Worm (Caenorhabditis elegans) whole organism, late embryonic: ENCODE measurements around the gene pcn-1.

Source experiments
- C08G9.2 ChIP-seq: sonication (generic microtip); optimal IDR thresholded peaks from 2 replicates; lab custom pipeline; 2016; ENCODE audit warnings: mild to moderate bottlenecking, missing genetic modification characterization, moderate library complexity, missing compliant biosample characterization
- C38D4.7 ChIP-seq: fragments of 200-800 bp; sonication (Bioruptor generic); optimal IDR thresholded peaks from 2 replicates; lab custom pipeline; 2018; ENCODE audit warnings: mild to moderate bottlenecking, missing genetic modification characterization, moderate library complexity, missing compliant biosample characterization
- K02D7.2 ChIP-seq: sonication (generic microtip); optimal IDR thresholded peaks from 2 replicates; lab custom pipeline; 2017; ENCODE audit warnings: mild to moderate bottlenecking, missing genetic modification characterization, missing compliant biosample characterization
- K09A11.1 ChIP-seq: sonication (generic microtip); optimal IDR thresholded peaks from 2 replicates; lab custom pipeline; 2017; ENCODE audit warnings: antibody characterized with exemption, mild to moderate bottlenecking, missing genetic modification characterization, missing compliant biosample characterization; ENCODE audit not compliant: insufficient read depth
- T23F11.4 ChIP-seq: fragments of 200-800 bp; sonication (Bioruptor generic); optimal IDR thresholded peaks from 2 replicates; lab custom pipeline; 2018; ENCODE audit warnings: mild to moderate bottlenecking, missing genetic modification characterization, missing compliant biosample characterization
- ahr-1 ChIP-seq: sonication (generic microtip); optimal IDR thresholded peaks from 2 replicates; lab custom pipeline; 2016; ENCODE audit warnings: missing genetic modification characterization, missing compliant biosample characterization
- ama-1 ChIP-seq: fragments of 150-350 bp; optimal IDR thresholded peaks from 2 replicates; lab custom pipeline; 2014
- ceh-14 ChIP-seq: sonication (generic microtip); optimal IDR thresholded peaks from 2 replicates; lab custom pipeline; 2016; ENCODE audit warnings: missing genotype, missing genetic modification characterization, missing compliant biosample characterization
- ceh-18 ChIP-seq: sonication (generic microtip); optimal IDR thresholded peaks from 2 replicates; lab custom pipeline; 2016; ENCODE audit warnings: missing genetic modification characterization, missing compliant biosample characterization
- ceh-19 ChIP-seq: fragments of 200-800 bp; sonication (Bioruptor generic); optimal IDR thresholded peaks from 2 replicates; lab custom pipeline; 2018; ENCODE audit warnings: mild to moderate bottlenecking, missing genetic modification characterization, missing compliant biosample characterization
- ceh-22 ChIP-seq: sonication (generic microtip); optimal IDR thresholded peaks from 2 replicates; lab custom pipeline; 2017; ENCODE audit warnings: missing biosample characterization, missing genetic modification characterization
- ceh-31 ChIP-seq: sonication (generic microtip); optimal IDR thresholded peaks from 2 replicates; lab custom pipeline; 2016; ENCODE audit warnings: missing genetic modification characterization, missing compliant biosample characterization
- ceh-34 ChIP-seq: sonication (generic microtip); optimal IDR thresholded peaks from 2 replicates; lab custom pipeline; 2016; ENCODE audit warnings: mild to moderate bottlenecking, missing genetic modification characterization, missing compliant biosample characterization
- ceh-45 ChIP-seq: fragments of 200-800 bp; sonication (Bioruptor generic); IDR thresholded peaks from 2 replicates; pipeline ENCODE4 v1.3.6; 2022; ENCODE audit warnings: missing genetic modification reagents, missing genetic modification characterization, missing compliant biosample characterization
- che-1 ChIP-seq: sonication (generic microtip); optimal IDR thresholded peaks from 2 replicates; lab custom pipeline; 2016; ENCODE audit warnings: mild to moderate bottlenecking, missing genetic modification characterization, missing compliant biosample characterization
- dmd-4 ChIP-seq: sonication (generic microtip); optimal IDR thresholded peaks from 2 replicates; lab custom pipeline; 2016; ENCODE audit warnings: borderline replicate concordance, missing genetic modification characterization, missing compliant biosample characterization
- elt-2 ChIP-seq: sonication (generic microtip); optimal IDR thresholded peaks from 2 replicates; lab custom pipeline; 2016; ENCODE audit warnings: missing genetic modification reagents, missing genetic modification characterization, missing compliant biosample characterization
- fkh-6 ChIP-seq: sonication (generic microtip); optimal IDR thresholded peaks from 2 replicates; lab custom pipeline; 2016; ENCODE audit warnings: missing genetic modification characterization, missing compliant biosample characterization
- hlh-13 ChIP-seq: fragments of 200-800 bp; sonication (Bioruptor generic); optimal IDR thresholded peaks from 2 replicates; lab custom pipeline; 2018; ENCODE audit warnings: mild to moderate bottlenecking, missing genetic modification characterization, missing compliant biosample characterization
- hlh-15 ChIP-seq: sonication (generic microtip); optimal IDR thresholded peaks from 2 replicates; lab custom pipeline; 2016; ENCODE audit warnings: missing genetic modification characterization, missing compliant biosample characterization
- lim-6 ChIP-seq: sonication (generic microtip); optimal IDR thresholded peaks from 2 replicates; lab custom pipeline; 2016; ENCODE audit warnings: missing genetic modification characterization, missing compliant biosample characterization
- lin-11 ChIP-seq: fragments of 200-800 bp; sonication (Bioruptor generic); optimal IDR thresholded peaks from 2 replicates; lab custom pipeline; 2018; ENCODE audit warnings: mild to moderate bottlenecking, missing genetic modification characterization, missing compliant biosample characterization
- madf-2 ChIP-seq: sonication (generic microtip); optimal IDR thresholded peaks from 2 replicates; lab custom pipeline; 2017; ENCODE audit warnings: missing genetic modification characterization, missing compliant biosample characterization
- mec-3 ChIP-seq: sonication (generic microtip); optimal IDR thresholded peaks from 2 replicates; lab custom pipeline; 2016; ENCODE audit warnings: borderline replicate concordance, missing genetic modification characterization, missing compliant biosample characterization
- nfya-1 ChIP-seq: sonication (generic microtip); optimal IDR thresholded peaks from 2 replicates; lab custom pipeline; 2017; ENCODE audit warnings: missing genetic modification characterization, mild to moderate bottlenecking, missing compliant biosample characterization, antibody characterized with exemption, moderate library complexity
- nhr-11 ChIP-seq: fragments of 150-350 bp; optimal IDR thresholded peaks from 2 replicates; lab custom pipeline; 2014; ENCODE audit warnings: missing biosample characterization, missing genetic modification characterization
- nhr-232 ChIP-seq: sonication (generic microtip); optimal IDR thresholded peaks from 2 replicates; lab custom pipeline; 2016; ENCODE audit warnings: missing genetic modification characterization, missing compliant biosample characterization
- pax-1 ChIP-seq: fragments of 150-350 bp; optimal IDR thresholded peaks from 2 replicates; lab custom pipeline; 2014; ENCODE audit warnings: missing biosample characterization, missing genetic modification characterization
- ref-2 ChIP-seq: sonication (generic microtip); optimal IDR thresholded peaks from 2 replicates; lab custom pipeline; 2016; ENCODE audit warnings: missing genetic modification characterization, missing compliant biosample characterization
- sdc-2 ChIP-seq: sonication (generic microtip); optimal IDR thresholded peaks from 2 replicates; lab custom pipeline; 2016; ENCODE audit warnings: missing genotype, missing genetic modification characterization, missing compliant biosample characterization
- sox-2 ChIP-seq: fragments of 200-800 bp; sonication (Bioruptor generic); IDR thresholded peaks from 2 replicates; pipeline ENCODE4 v1.3.6; 2022; ENCODE audit warnings: missing genetic modification reagents, missing genetic modification characterization, missing compliant biosample characterization
- sox-4 ChIP-seq: sonication (generic microtip); optimal IDR thresholded peaks from 2 replicates; lab custom pipeline; 2017; ENCODE audit warnings: mild to moderate bottlenecking, missing genetic modification characterization, inconsistent platforms, missing compliant biosample characterization
- tbx-2 ChIP-seq: sonication (generic microtip); optimal IDR thresholded peaks from 2 replicates; lab custom pipeline; 2016; ENCODE audit warnings: missing genetic modification characterization, missing compliant biosample characterization
- ttx-3 ChIP-seq: sonication (generic microtip); optimal IDR thresholded peaks from 2 replicates; lab custom pipeline; 2016; ENCODE audit warnings: missing genetic modification reagents, missing genetic modification characterization, missing compliant biosample characterization
- unc-42 ChIP-seq: sonication (generic microtip); optimal IDR thresholded peaks from 2 replicates; lab custom pipeline; 2016; ENCODE audit warnings: missing genotype, missing genetic modification characterization, missing compliant biosample characterization
- zip-5 ChIP-seq: sonication (generic microtip); optimal IDR thresholded peaks from 2 replicates; lab custom pipeline; 2016; ENCODE audit warnings: missing genetic modification characterization, missing compliant biosample characterization
- ztf-16 ChIP-seq: sonication (generic microtip); optimal IDR thresholded peaks from 2 replicates; lab custom pipeline; 2017; ENCODE audit warnings: missing genetic modification characterization, missing compliant biosample characterization

Gene pcn-1

DNA sequence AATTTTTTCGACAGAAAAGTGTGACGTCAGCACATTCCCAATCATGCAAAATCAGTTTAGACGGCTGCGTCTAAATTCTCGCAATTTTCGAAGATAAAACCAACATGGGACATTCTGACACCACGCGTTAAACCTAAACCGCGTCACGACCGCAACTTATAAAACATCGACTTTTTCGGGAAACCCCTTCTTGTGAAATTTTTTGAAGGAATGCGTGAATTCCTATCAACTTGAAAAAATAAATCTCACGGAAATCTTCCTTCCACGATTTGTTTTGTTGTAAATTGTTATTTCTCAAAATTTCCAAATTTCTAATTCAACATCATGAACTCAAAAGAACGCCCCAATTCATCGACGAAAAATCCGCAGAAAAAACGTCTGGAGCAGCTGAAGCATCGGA lies 9.3 kb downstream of the pcn-1 start, which contains the start of gene F35F11.2:
Gene F35F11.2 (plus strand): TSS at position 301 of the 400 bp plus-strand sequence.
- TF ChIP-seq lim-6 = no peak
- no peak for TF ChIP-seq T23F11.4 (GFP tag; lab: Kevin White, UChicago)
- no peak for TF ChIP-seq K02D7.2 (tag; lab: Kevin White, UChicago)
- TF ChIP-seq che-1 (tag; lab: Kevin White, UChicago) = no peak
- no peak for TF ChIP-seq ceh-34 (tag; lab: Kevin White, UChicago)
- no peak for TF ChIP-seq C38D4.7
- no peak for TF ChIP-seq C08G9.2 (tag; lab: Kevin White, UChicago)
- TF ChIP-seq zip-5 (tag; lab: Kevin White, UChicago) = no peak
- no peak for TF ChIP-seq ceh-19
- TF ChIP-seq ceh-14 (tag; lab: Kevin White, UChicago) = no peak
- no peak for TF ChIP-seq nhr-232 (tag; lab: Kevin White, UChicago)
- no peak for TF ChIP-seq hlh-15

DNA sequence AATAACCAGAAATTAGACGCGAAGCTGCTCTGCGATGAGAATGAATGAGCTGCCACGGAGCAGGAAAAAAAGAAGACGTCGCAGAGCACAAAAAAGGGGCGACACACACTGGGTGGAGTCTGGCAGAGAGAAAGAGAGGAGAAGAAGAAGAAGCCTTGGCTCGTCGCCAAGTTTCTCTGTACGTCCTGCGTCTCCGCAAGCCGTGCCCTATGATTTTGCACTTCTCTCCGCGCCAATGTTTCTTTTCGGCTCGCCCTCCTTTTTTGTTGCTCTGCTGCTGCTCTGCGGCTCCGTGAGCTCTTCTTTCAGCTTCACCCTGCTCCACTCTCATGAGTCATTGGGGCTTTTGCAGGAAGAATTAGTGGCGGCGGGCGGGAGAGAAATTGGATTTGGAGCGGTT lies 14.4 kb downstream of the pcn-1 start, which contains the start of gene hlh-30:
Gene hlh-30 (minus strand): TSS at position 69 of the 400 bp plus-strand sequence.
- TF ChIP-seq ztf-16 (tag; lab: Kevin White, UChicago) (no peak), sdc-2 (tag; lab: Kevin White, UChicago) (peak; percentile 37), ceh-31 (peak; percentile 70), ceh-18 (tag; lab: Kevin White, UChicago) (peak; percentile 52), unc-42 (peak; percentile 87), ceh-19 (no peak), ceh-14 (tag; lab: Kevin White, UChicago) (peak; percentile 42), tbx-2 (peak; percentile 40)

DNA sequence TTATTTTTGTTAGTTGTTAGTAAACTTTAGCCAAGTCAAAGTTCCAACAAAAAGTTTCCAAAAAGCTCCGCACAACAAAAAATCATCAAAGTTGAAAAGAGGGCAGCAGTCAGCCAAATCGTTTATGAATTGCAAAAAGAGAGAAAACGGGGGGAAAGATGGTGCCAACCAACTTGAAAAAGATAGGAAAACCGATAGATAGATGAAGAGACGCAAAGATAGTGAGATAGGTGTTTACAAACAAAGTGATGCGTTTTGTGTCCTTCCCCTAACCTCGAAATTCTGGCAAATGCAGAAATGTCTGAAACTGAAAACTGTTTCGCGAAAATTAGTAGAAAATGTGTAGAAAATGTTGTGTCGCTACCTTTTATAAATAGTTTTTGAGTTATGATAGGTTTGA lies 15.8 kb downstream of the pcn-1 start:
- TF ChIP-seq ama-1 (no peak), ceh-45 (GFP tag; lab: Robert Waterston, UW) (no peak), fkh-6 (tag; lab: Kevin White, UChicago) (no peak), pax-1 (no peak), ahr-1 (tag; lab: Kevin White, UChicago) (no peak), nfya-1 (tag; lab: Kevin White, UChicago) (no peak), nhr-11 (no peak), sox-2 (GFP tag; lab: Robert Waterston, UW) (no peak), hlh-13 (no peak), dmd-4 (tag; lab: Kevin White, UChicago) (no peak), nhr-232 (tag; lab: Kevin White, UChicago) (no peak), lin-11 (tag; lab: Kevin White, UChicago) (no peak), sox-4 (tag; lab: Kevin White, UChicago) (no peak)

DNA sequence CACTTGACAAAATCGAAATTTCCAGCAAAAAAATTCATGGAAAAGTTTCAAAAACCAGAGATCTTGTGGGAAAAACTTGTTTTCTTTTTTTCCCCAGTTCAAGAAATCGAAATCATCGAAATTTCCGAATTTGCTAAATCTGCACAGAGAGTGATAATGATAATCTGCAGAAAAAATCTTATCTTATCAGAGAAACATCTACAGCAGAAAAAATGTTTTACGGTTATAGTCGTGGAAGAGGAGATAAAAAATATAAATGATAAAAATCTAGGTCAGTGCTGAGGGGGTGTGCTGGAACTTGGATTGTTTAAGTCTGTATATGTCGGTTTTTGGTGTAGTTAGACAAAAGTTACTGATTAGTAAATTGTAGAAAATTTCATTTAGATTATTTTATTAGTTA lies 16.9 kb downstream of the pcn-1 start:
- TF ChIP-seq K09A11.1 (tag; lab: Kevin White, UChicago) (no peak), lim-6 (no peak), elt-2 (tag; lab: Kevin White, UChicago) (peak; percentile 83)

DNA sequence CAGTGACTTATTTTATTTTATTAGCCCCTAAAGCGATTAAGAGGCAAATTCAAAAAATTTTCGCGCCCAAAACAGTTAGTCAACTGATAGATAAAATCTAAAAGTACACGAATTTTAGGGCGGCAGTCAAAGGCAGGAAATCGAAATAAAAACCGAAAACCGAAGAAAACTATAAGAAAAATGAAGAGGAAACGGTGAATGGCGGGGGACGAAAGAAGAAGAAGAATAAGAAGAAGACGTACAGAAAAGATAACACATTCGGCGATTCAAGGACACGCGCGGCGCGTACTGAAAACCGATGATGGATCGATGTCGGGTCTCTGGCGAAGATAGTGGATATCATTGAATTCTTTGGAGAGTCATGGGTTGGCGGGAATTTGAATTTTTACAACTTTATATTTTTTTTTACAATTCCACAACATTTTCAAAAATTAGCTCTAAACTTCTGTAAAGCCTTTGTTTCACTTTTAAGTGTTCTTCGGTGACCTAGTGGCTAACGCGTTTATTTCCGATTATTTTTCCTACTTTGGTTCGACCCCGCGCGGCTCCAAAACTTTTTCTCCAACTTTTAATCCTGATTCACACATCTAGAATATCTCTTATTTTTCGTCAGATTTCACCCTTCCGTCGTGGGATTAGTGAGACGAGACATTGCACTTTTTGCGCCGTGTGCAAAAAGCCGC lies 18.2 kb downstream of the pcn-1 start:
- TF ChIP-seq madf-2 (tag; lab: Kevin White, UChicago) (no peak), mec-3 (no peak), ref-2 (tag; lab: Kevin White, UChicago) (no peak), zip-5 (tag; lab: Kevin White, UChicago) (no peak), ttx-3 (no peak), ceh-22 (tag; lab: Kevin White, UChicago) (no peak)
- TF ChIP-seq, all 69 proteins: peak for 0
